Worm (Caenorhabditis elegans) whole organism, mixed stage, embryonic: Measurements from ENCODE around the gene F53F8.5.
A peak's percentile ranks its signal among the peaks of the same experiment; 100 is the strongest.

Source experiments
- M03D4.4 ChIP-seq: sonication (generic microtip); optimal IDR thresholded peaks from 2 replicates; lab custom pipeline; 2017; ENCODE audit warnings: mild to moderate bottlenecking, missing genetic modification characterization, missing compliant biosample characterization
- bed-3 ChIP-seq: fragments of 200-800 bp; sonication (Bioruptor generic); optimal IDR thresholded peaks from 3 replicates; lab custom pipeline; 2018; ENCODE audit warnings: mild to moderate bottlenecking, missing genetic modification characterization, moderate library complexity, missing compliant biosample characterization
- blmp-1 ChIP-seq: fragments of 150-350 bp; optimal IDR thresholded peaks from 2 replicates; lab custom pipeline; 2014; ENCODE audit warnings: missing biosample characterization, missing genetic modification characterization
- ceh-39 ChIP-seq: fragments of 150-350 bp; optimal IDR thresholded peaks from 2 replicates; lab custom pipeline; 2014; ENCODE audit warnings: missing biosample characterization, missing genetic modification characterization
- ceh-43 ChIP-seq: fragments of 200-800 bp; sonication (Bioruptor generic); optimal IDR thresholded peaks from 2 replicates; lab custom pipeline; 2018; ENCODE audit warnings: mild to moderate bottlenecking, missing genetic modification characterization, moderate library complexity, missing compliant biosample characterization
- ceh-83 ChIP-seq: fragments of 200-800 bp; sonication (Bioruptor generic); optimal IDR thresholded peaks from 2 replicates; lab custom pipeline; 2018; ENCODE audit warnings: mild to moderate bottlenecking, missing genetic modification characterization, missing compliant biosample characterization
- ces-1 ChIP-seq: fragments of 150-350 bp; optimal IDR thresholded peaks from 2 replicates; lab custom pipeline; 2014; ENCODE audit warnings: missing biosample characterization, missing genetic modification reagents, missing genetic modification characterization
- cnd-1 ChIP-seq: fragments of 200-800 bp; sonication (Bioruptor generic); optimal IDR thresholded peaks from 2 replicates; lab custom pipeline; 2018; ENCODE audit warnings: mild to moderate bottlenecking, missing genetic modification characterization, missing compliant biosample characterization
- drap-1 ChIP-seq: fragments of 200-800 bp; sonication (Bioruptor generic); optimal IDR thresholded peaks from 3 replicates; lab custom pipeline; 2018; ENCODE audit warnings: mild to moderate bottlenecking, missing genetic modification characterization, missing compliant biosample characterization
- elt-1 ChIP-seq: sonication (generic microtip); optimal IDR thresholded peaks from 2 replicates; lab custom pipeline; 2017; ENCODE audit warnings: missing genetic modification characterization, mild to moderate bottlenecking, missing compliant biosample characterization, antibody characterized with exemption, moderate library complexity, borderline replicate concordance; ENCODE audit not compliant: insufficient read depth
- elt-3 ChIP-seq: fragments of 150-350 bp; optimal IDR thresholded peaks from 2 replicates; lab custom pipeline; 2014; ENCODE audit warnings: missing biosample characterization, missing genetic modification characterization
- flh-1 ChIP-seq: fragments of 200-800 bp; sonication (Bioruptor generic); optimal IDR thresholded peaks from 2 replicates; lab custom pipeline; 2018; ENCODE audit warnings: mild to moderate bottlenecking, missing genetic modification characterization, moderate library complexity, missing compliant biosample characterization
- ham-2 ChIP-seq: fragments of 200-800 bp; sonication (Bioruptor generic); optimal IDR thresholded peaks from 2 replicates; lab custom pipeline; 2018; ENCODE audit warnings: mild to moderate bottlenecking, missing genetic modification characterization, missing compliant biosample characterization
- hlh-1 ChIP-seq: fragments of 150-350 bp; optimal IDR thresholded peaks from 2 replicates; lab custom pipeline; 2014; ENCODE audit warnings: missing biosample characterization, missing genetic modification reagents, missing genetic modification characterization
- lin-13 ChIP-seq: fragments of 150-350 bp; optimal IDR thresholded peaks from 2 replicates; lab custom pipeline; 2014; ENCODE audit warnings: missing biosample characterization, missing genetic modification characterization
- lin-32 ChIP-seq: fragments of 200-800 bp; sonication (Bioruptor generic); optimal IDR thresholded peaks from 2 replicates; lab custom pipeline; 2018; ENCODE audit warnings: mild to moderate bottlenecking, missing genetic modification characterization, missing compliant biosample characterization
- lsy-2 ChIP-seq: fragments of 150-350 bp; optimal IDR thresholded peaks from 2 replicates; lab custom pipeline; 2014; ENCODE audit warnings: missing biosample characterization, missing genetic modification characterization
- mab-5 ChIP-seq: fragments of 150-350 bp; optimal IDR thresholded peaks from 2 replicates; lab custom pipeline; 2014; ENCODE audit warnings: missing biosample characterization, missing genetic modification characterization
- mep-1 ChIP-seq: fragments of 150-350 bp; optimal IDR thresholded peaks from 2 replicates; lab custom pipeline; 2017; ENCODE audit warnings: missing biosample characterization, missing genetic modification reagents, missing genetic modification characterization, inconsistent platforms
- mls-2 ChIP-seq: sonication (generic microtip); optimal IDR thresholded peaks from 2 replicates; lab custom pipeline; 2016; ENCODE audit warnings: mild to moderate bottlenecking, missing genetic modification characterization, moderate library complexity, missing compliant biosample characterization
- nhr-12 ChIP-seq: fragments of 150-350 bp; optimal IDR thresholded peaks from 2 replicates; lab custom pipeline; 2014; ENCODE audit warnings: missing biosample characterization, missing genetic modification characterization
- nhr-2 ChIP-seq: fragments of 150-350 bp; optimal IDR thresholded peaks from 2 replicates; lab custom pipeline; 2014; ENCODE audit warnings: missing biosample characterization, missing genetic modification characterization
- nhr-237 ChIP-seq: fragments of 150-350 bp; optimal IDR thresholded peaks from 2 replicates; lab custom pipeline; 2014; ENCODE audit warnings: missing biosample characterization, missing genetic modification characterization
- nhr-28 ChIP-seq: fragments of 150-350 bp; optimal IDR thresholded peaks from 2 replicates; lab custom pipeline; 2014; ENCODE audit warnings: missing biosample characterization, missing genetic modification characterization
- nhr-76 ChIP-seq: sonication (generic microtip); optimal IDR thresholded peaks from 2 replicates; lab custom pipeline; 2017; ENCODE audit warnings: missing biosample characterization, missing genetic modification characterization
- pha-4 ChIP-seq: fragments of 150-350 bp; optimal IDR thresholded peaks from 2 replicates; lab custom pipeline; 2018; ENCODE audit warnings: missing biosample characterization, missing genetic modification reagents, missing genetic modification characterization
- sem-2 ChIP-seq: fragments of 200-800 bp; sonication (Bioruptor generic); optimal IDR thresholded peaks from 2 replicates; lab custom pipeline; 2018; ENCODE audit warnings: mild to moderate bottlenecking, missing genetic modification characterization, missing compliant biosample characterization
- snpc-4 ChIP-seq: fragments of 150-350 bp; optimal IDR thresholded peaks from 2 replicates; lab custom pipeline; 2014; ENCODE audit warnings: missing biosample characterization, missing genetic modification characterization
- sptf-1 ChIP-seq: sonication (generic microtip); optimal IDR thresholded peaks from 2 replicates; lab custom pipeline; 2017; ENCODE audit warnings: mild to moderate bottlenecking, missing genetic modification characterization, moderate library complexity, missing compliant biosample characterization
- tbx-8 ChIP-seq: fragments of 200-800 bp; sonication (Bioruptor generic); optimal IDR thresholded peaks from 2 replicates; lab custom pipeline; 2018; ENCODE audit warnings: mild to moderate bottlenecking, missing genetic modification characterization, moderate library complexity, missing compliant biosample characterization
- unc-120 ChIP-seq: sonication (generic microtip); optimal IDR thresholded peaks from 2 replicates; lab custom pipeline; 2017; ENCODE audit warnings: missing genetic modification characterization, missing compliant biosample characterization; ENCODE audit not compliant: poor library complexity, severe bottlenecking
- unc-39 ChIP-seq: fragments of 150-350 bp; optimal IDR thresholded peaks from 2 replicates; lab custom pipeline; 2014; ENCODE audit warnings: missing biosample characterization, missing genetic modification characterization
- unc-62 ChIP-seq: fragments of 150-350 bp; optimal IDR thresholded peaks from 2 replicates; lab custom pipeline; 2014; ENCODE audit warnings: missing biosample characterization, missing genetic modification reagents, missing genetic modification characterization
- zip-8 ChIP-seq: fragments of 150-350 bp; optimal IDR thresholded peaks from 2 replicates; lab custom pipeline; 2014; ENCODE audit warnings: missing biosample characterization, missing genetic modification characterization
- ztf-11 ChIP-seq: fragments of 150-350 bp; optimal IDR thresholded peaks from 2 replicates; lab custom pipeline; 2014; ENCODE audit warnings: missing biosample characterization, missing genetic modification characterization

F53F8.5 gene

ce11 chrV:20712994-20713326 lies 9.1 kb upstream of the F53F8.5 start:
- peak; percentile 65 for TF ChIP-seq ces-1 (GFP tag; lab: Kevin White, UChicago)
- TF ChIP-seq mab-5 (tag; lab: Kevin White, UChicago) = no peak
- no peak for TF ChIP-seq ztf-11
- peak; percentile 42 for TF ChIP-seq unc-120
- TF ChIP-seq hlh-1 = peak; percentile 8
- TF ChIP-seq pha-4 (tag; lab: Kevin White, UChicago) = peak; percentile 26
- TF ChIP-seq unc-62 (GFP tag; lab: Kevin White, UChicago) = peak; percentile 52
- peak; percentile 16 for TF ChIP-seq drap-1 (GFP tag; lab: Kevin White, UChicago)
- TF ChIP-seq ham-2 (GFP tag; lab: Kevin White, UChicago) = peak; percentile 13
- no peak for TF ChIP-seq sptf-1
- no peak for TF ChIP-seq zip-8 (tag; lab: Kevin White, UChicago)
- TF ChIP-seq nhr-76 (tag; lab: Kevin White, UChicago) = no peak
- TF ChIP-seq bed-3 (GFP tag; lab: Kevin White, UChicago) = no peak

ce11 chrV:20712318-20712993 lies 8.6 kb upstream of the F53F8.5 start:
- TF ChIP-seq ceh-39 (tag; lab: Kevin White, UChicago) (no peak), lin-13 (tag; lab: Kevin White, UChicago) (no peak), unc-120 (no peak), blmp-1 (tag; lab: Kevin White, UChicago) (no peak)

DNA sequence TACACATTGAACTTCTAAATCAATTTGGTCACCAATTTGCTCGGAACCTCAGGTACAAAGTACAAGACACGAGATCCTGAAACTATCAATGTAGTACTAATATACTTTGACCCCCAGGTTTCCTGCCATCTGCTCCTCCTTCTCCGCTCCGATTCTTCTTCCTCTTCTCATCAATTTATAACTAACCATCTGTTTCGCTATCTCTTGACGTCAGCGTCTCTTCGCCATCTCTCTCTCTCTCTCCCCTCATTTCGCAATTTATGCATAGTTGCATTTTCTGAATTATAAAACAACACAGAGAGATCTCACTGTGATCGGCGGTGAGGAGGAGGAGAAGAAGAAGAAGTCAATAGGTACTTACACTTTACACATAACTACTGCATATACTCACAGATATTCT lies 7.9 kb upstream of the F53F8.5 start:
- TF ChIP-seq lsy-2 (tag; lab: Kevin White, UChicago) = no peak
- no peak for TF ChIP-seq elt-3
- TF ChIP-seq blmp-1 (tag; lab: Kevin White, UChicago) = no peak
- peak; percentile 76 for TF ChIP-seq unc-62 (GFP tag; lab: Kevin White, UChicago)
- no peak for TF ChIP-seq pha-4 (tag; lab: Kevin White, UChicago)
- TF ChIP-seq nhr-28 (tag; lab: Kevin White, UChicago) = no peak
- TF ChIP-seq sptf-1 = no peak
- TF ChIP-seq tbx-8 = no peak
- no peak for TF ChIP-seq ceh-39 (tag; lab: Kevin White, UChicago)
- TF ChIP-seq unc-39 = no peak
- peak; percentile 0 for TF ChIP-seq nhr-237
- TF ChIP-seq hlh-1 = peak; percentile 94
- TF ChIP-seq flh-1 = no peak
- no peak for TF ChIP-seq ceh-83 (GFP tag; lab: Kevin White, UChicago)
- no peak for TF ChIP-seq ceh-43 (GFP tag; lab: Kevin White, UChicago)
- TF ChIP-seq mep-1 = peak; percentile 31
- TF ChIP-seq snpc-4 (tag; lab: Kevin White, UChicago) = no peak
- peak; percentile 43 for TF ChIP-seq mls-2
- TF ChIP-seq nhr-12 = no peak
- TF ChIP-seq ham-2 (GFP tag; lab: Kevin White, UChicago) = no peak
- peak; percentile 93 for TF ChIP-seq ces-1 (GFP tag; lab: Kevin White, UChicago)
- TF ChIP-seq nhr-2 (tag; lab: Kevin White, UChicago) = no peak
- no peak for TF ChIP-seq nhr-76 (tag; lab: Kevin White, UChicago)
- TF ChIP-seq sem-2 (GFP tag; lab: Kevin White, UChicago) = no peak
- TF ChIP-seq lin-32 (GFP tag; lab: Kevin White, UChicago) = peak; percentile 67
- TF ChIP-seq drap-1 (GFP tag; lab: Kevin White, UChicago) = peak; percentile 37
- no peak for TF ChIP-seq elt-1 (tag; lab: Kevin White, UChicago)
- peak; percentile 96 for TF ChIP-seq cnd-1 (tag; lab: Kevin White, UChicago)
- TF ChIP-seq unc-120 = peak; percentile 53
- no peak for TF ChIP-seq M03D4.4 (tag; lab: Kevin White, UChicago)
- TF ChIP-seq lin-13 (tag; lab: Kevin White, UChicago) = no peak

DNA sequence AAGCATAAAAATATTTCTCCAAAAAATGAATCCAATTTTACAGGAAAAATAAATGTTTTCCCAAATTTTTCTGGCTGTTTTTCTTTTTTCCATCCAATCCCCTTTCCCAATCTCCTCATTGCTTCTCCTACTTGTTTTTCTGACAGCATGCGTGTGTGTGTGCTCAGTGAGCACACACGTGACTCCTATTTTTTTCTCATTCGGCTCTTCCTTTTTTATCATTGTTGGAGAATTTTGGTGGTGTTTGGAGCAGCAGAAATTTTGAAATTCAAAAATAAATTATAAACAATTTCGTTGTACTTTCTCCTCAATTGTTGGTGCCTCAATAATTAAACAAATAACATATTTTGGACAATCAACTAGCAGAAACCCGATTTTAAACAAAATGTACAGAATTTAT lies 6.8 kb upstream of the F53F8.5 start:
- TF ChIP-seq mls-2 (no peak), lsy-2 (tag; lab: Kevin White, UChicago) (no peak), sptf-1 (no peak)
- TF ChIP-seq, all 35 proteins: peak for 0
